Fruit fly (Drosophila melanogaster): ENCODE data around the gene Sgs7.

dm6 chr3L:11483135-11483534 lies 26.5 kb upstream of the Sgs7 start:
- TF ChIP-seq CG10348 (GFP tag; IDR thresholded peaks at IDR 0.05) (no peak), Ets98B (GFP tag; IDR thresholded peaks at IDR 0.05) (no peak), CG13204 (GFP tag; optimal IDR thresholded peaks at IDR 0.05) (no peak), Snoo (tag; optimal IDR thresholded peaks at IDR 0.05) (peak; percentile 62), EcR (GFP tag; optimal IDR thresholded peaks at IDR 0.05) (no peak), CG34367 (tag; optimal IDR thresholded peaks at IDR 0.05) (peak; percentile 68), D1 (tag; optimal IDR thresholded peaks at IDR 0.05) (peak; percentile 7), Pif1A (GFP tag; optimal IDR thresholded peaks at IDR 0.05) (peak; percentile 66), CG12605 (GFP tag; IDR thresholded peaks at IDR 0.05) (no peak), CG9948 (tag; optimal IDR thresholded peaks at IDR 0.05) (peak; percentile 64), CG4496 (GFP tag; IDR thresholded peaks at IDR 0.05) (peak; percentile 64; the same call in 2 of the 3 replicates)

All from whole organism, pupa.